Worm (Caenorhabditis elegans) whole organism, mixed stage, embryonic: Measurements from ENCODE around the gene bbs-8.

Experiments used
- elt-1 ChIP-seq: sonication (generic microtip); optimal IDR thresholded peaks from 2 replicates; lab custom pipeline; 2017; ENCODE audit warnings: missing genetic modification characterization, mild to moderate bottlenecking, missing compliant biosample characterization, antibody characterized with exemption, moderate library complexity, borderline replicate concordance; ENCODE audit not compliant: insufficient read depth
- nhr-237 ChIP-seq: fragments of 150-350 bp; optimal IDR thresholded peaks from 2 replicates; lab custom pipeline; 2014; ENCODE audit warnings: missing biosample characterization, missing genetic modification characterization
- nhr-28 ChIP-seq: fragments of 150-350 bp; optimal IDR thresholded peaks from 2 replicates; lab custom pipeline; 2014; ENCODE audit warnings: missing biosample characterization, missing genetic modification characterization
- snpc-4 ChIP-seq: fragments of 150-350 bp; optimal IDR thresholded peaks from 2 replicates; lab custom pipeline; 2014; ENCODE audit warnings: missing biosample characterization, missing genetic modification characterization
- unc-39 ChIP-seq: fragments of 150-350 bp; optimal IDR thresholded peaks from 2 replicates; lab custom pipeline; 2014; ENCODE audit warnings: missing biosample characterization, missing genetic modification characterization

- TF ChIP-seq unc-39 (tag; lab: Kevin White, UChicago) (no peak), nhr-237 (no peak), elt-1 (tag; lab: Kevin White, UChicago) (no peak), nhr-28 (tag; lab: Kevin White, UChicago) (no peak), snpc-4 (no peak)
Observed at ce11 chrV:6775708-6776107, 10.8 kb upstream of the bbs-8 start, which contains the start of gene srh-28.
